Worm (Caenorhabditis elegans) whole organism, young adult: ENCODE results near the gene twk-12.

Experiments
- aptf-3 ChIP-seq: fragments of 200-800 bp; sonication (Bioruptor generic); IDR thresholded peaks from 2 replicates; pipeline ENCODE4 v1.3.6; 2022; ENCODE audit warnings: missing genetic modification characterization, missing compliant biosample characterization
- ceh-100 ChIP-seq: fragments of 200-800 bp; sonication (Bioruptor generic); IDR thresholded peaks from 2 replicates; pipeline ENCODE4 v1.3.6; 2022; ENCODE audit warnings: missing genetic modification reagents, missing genetic modification characterization, missing compliant biosample characterization
- hrde-1 ChIP-seq: sonication (generic microtip); optimal IDR thresholded peaks from 2 replicates; lab custom pipeline; 2016; ENCODE audit warnings: missing genetic modification characterization, mild to moderate bottlenecking, missing compliant biosample characterization, moderate library complexity, missing genotype, missing genetic modification reagents, borderline replicate concordance
- lin-40 ChIP-seq: sonication (generic microtip); optimal IDR thresholded peaks from 2 replicates; lab custom pipeline; 2016; ENCODE audit warnings: missing genetic modification characterization, mild to moderate bottlenecking, missing compliant biosample characterization, missing genotype, missing genetic modification reagents
- nfyb-1 ChIP-seq: fragments of 200-800 bp; sonication (Bioruptor generic); IDR thresholded peaks from 2 replicates; pipeline ENCODE4 v1.3.6; 2022; ENCODE audit warnings: missing genetic modification reagents, missing genetic modification characterization, missing compliant biosample characterization
- rcor-1 ChIP-seq: fragments of 200-800 bp; sonication (Bioruptor generic); IDR thresholded peaks from 2 replicates; pipeline ENCODE4 v1.3.6; 2022; ENCODE audit warnings: missing genetic modification reagents, missing genetic modification characterization, missing compliant biosample characterization
- rpc-1 ChIP-seq, 2 experiments: fragments of 150-350 bp in 1 of 2; sonication (generic microtip) in 1 of 2; optimal IDR thresholded peaks; 2 replicates each; lab custom pipeline; 2014 to 2018; ENCODE audit warnings: missing biosample characterization in 1 of 2, missing genetic modification characterization in 1 of 2, missing genetic modification reagents in 1 of 2, missing genotype in 1 of 2
- sea-2 ChIP-seq: fragments of 200-800 bp; sonication (Bioruptor generic); IDR thresholded peaks from 2 replicates; pipeline ENCODE4 v1.3.6; 2022; ENCODE audit warnings: missing genetic modification characterization, missing compliant biosample characterization
- unc-62 ChIP-seq: fragments of 150-350 bp; optimal IDR thresholded peaks from 2 replicates; lab custom pipeline; 2014; ENCODE audit warnings: missing biosample characterization, missing genetic modification reagents, missing genetic modification characterization

DNA sequence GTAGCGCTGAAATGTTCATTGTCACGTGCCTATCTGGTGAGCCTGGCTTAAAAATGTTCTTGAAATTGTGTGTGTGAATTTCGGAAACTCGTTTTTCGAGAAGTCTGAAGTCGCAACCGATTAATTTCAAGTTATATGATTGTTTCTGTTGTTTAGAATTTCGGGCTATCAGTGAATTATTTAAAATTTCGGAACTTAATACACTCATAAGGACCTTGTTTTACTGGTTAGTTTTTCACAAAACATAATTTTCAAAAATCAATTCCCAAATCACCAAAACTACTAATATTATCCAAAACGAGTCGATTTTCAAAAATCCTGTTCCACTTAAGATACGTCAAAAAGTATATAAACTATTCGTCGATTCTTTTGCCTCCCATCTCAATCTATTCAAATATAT, 36.9 kb upstream of the twk-12 start:
- TF ChIP-seq nfyb-1 (GFP tag; lab: Robert Waterston, UW) (no peak), ceh-100 (GFP tag; lab: Robert Waterston, UW) (no peak), sea-2 (no peak), unc-62 (GFP tag; lab: Kevin White, UChicago) (no peak), rcor-1 (GFP tag; lab: Robert Waterston, UW) (no peak), hrde-1 (tag; lab: Kevin White, UChicago) (no peak), aptf-3 (no peak), rpc-1 (optimal IDR thresholded peaks at IDR 0.05; lab: Kevin White, UChicago) (no peak), rpc-1 (tag; optimal IDR thresholded peaks at IDR 0.05; lab: Kevin White, UChicago) (no peak), lin-40 (tag; lab: Kevin White, UChicago) (no peak)
